Worm (Caenorhabditis elegans) whole organism, L1 larva: Measurements from ENCODE around the gene F11D11.21.
A peak's percentile ranks its signal among the peaks of the same experiment; 100 is the strongest.

Experiments used
- Y116A8C.19 ChIP-seq: sonication (generic microtip); optimal IDR thresholded peaks from 2 replicates; lab custom pipeline; 2016; ENCODE audit warnings: missing compliant biosample characterization, missing genetic modification characterization, borderline replicate concordance
- aha-1 ChIP-seq: fragments of 150-350 bp; optimal IDR thresholded peaks from 2 replicates; lab custom pipeline; 2014; ENCODE audit warnings: missing biosample characterization, missing genetic modification characterization
- ama-1 ChIP-seq: fragments of 150-350 bp; optimal IDR thresholded peaks from 2 replicates; lab custom pipeline; 2014
- blmp-1 ChIP-seq: fragments of 150-350 bp; optimal IDR thresholded peaks from 2 replicates; lab custom pipeline; 2014; ENCODE audit warnings: missing biosample characterization, missing genetic modification characterization
- ceh-8 ChIP-seq: fragments of 200-800 bp; sonication (Bioruptor generic); optimal IDR thresholded peaks from 2 replicates; lab custom pipeline; 2018; ENCODE audit warnings: mild to moderate bottlenecking, missing genetic modification characterization, moderate library complexity, missing compliant biosample characterization
- ceh-82 ChIP-seq, 3 experiments: fragments of 150-350 bp in 1 of 3; sonication (generic microtip) in 2 of 3; optimal IDR thresholded peaks; 2 replicates each; lab custom pipeline; 2014 to 2017; ENCODE audit warnings: missing biosample characterization in 3 of 3, missing genetic modification characterization in 3 of 3
- ceh-90 ChIP-seq: sonication (generic microtip); optimal IDR thresholded peaks from 2 replicates; lab custom pipeline; 2016; ENCODE audit warnings: missing genetic modification characterization, missing compliant biosample characterization
- dsc-1 ChIP-seq: sonication (generic microtip); optimal IDR thresholded peaks from 2 replicates; lab custom pipeline; 2016; ENCODE audit warnings: mild to moderate bottlenecking, missing genetic modification characterization, missing compliant biosample characterization
- efl-3 ChIP-seq: fragments of 200-800 bp; sonication (Bioruptor generic); optimal IDR thresholded peaks from 2 replicates; lab custom pipeline; 2018; ENCODE audit warnings: mild to moderate bottlenecking, missing genetic modification characterization, missing compliant biosample characterization
- egl-13 ChIP-seq: sonication (generic microtip); optimal IDR thresholded peaks from 2 replicates; lab custom pipeline; 2016; ENCODE audit warnings: missing genotype, missing genetic modification reagents, missing genetic modification characterization, missing compliant biosample characterization
- egl-27 ChIP-seq, 2 experiments: fragments of 150-350 bp in 1 of 2; sonication (generic microtip); optimal IDR thresholded peaks; 3 replicates each; lab custom pipeline; 2017 to 2018; ENCODE audit warnings: missing biosample characterization in 2 of 2, missing genetic modification characterization in 2 of 2, missing genetic modification reagents in 2 of 2
- fkh-8 ChIP-seq: sonication (generic microtip); optimal IDR thresholded peaks from 2 replicates; lab custom pipeline; 2016; ENCODE audit warnings: mild to moderate bottlenecking, missing genetic modification characterization, missing compliant biosample characterization
- hlh-17 ChIP-seq: fragments of 200-800 bp; sonication (Bioruptor generic); optimal IDR thresholded peaks from 2 replicates; lab custom pipeline; 2018; ENCODE audit warnings: missing genetic modification characterization, mild to moderate bottlenecking, missing compliant biosample characterization, moderate library complexity, borderline replicate concordance
- hpl-2 ChIP-seq: fragments of 150-350 bp; optimal IDR thresholded peaks from 2 replicates; lab custom pipeline; 2014; ENCODE audit warnings: missing biosample characterization, missing genetic modification reagents, missing genetic modification characterization
- irx-1 ChIP-seq: sonication (generic microtip); optimal IDR thresholded peaks from 2 replicates; lab custom pipeline; 2016; ENCODE audit warnings: missing genetic modification characterization, missing compliant biosample characterization
- lin-14 ChIP-seq: fragments of 200-800 bp; sonication (Bioruptor generic); optimal IDR thresholded peaks from 2 replicates; lab custom pipeline; 2018; ENCODE audit warnings: mild to moderate bottlenecking, missing genetic modification characterization, moderate library complexity, missing compliant biosample characterization
- mab-9 ChIP-seq: fragments of 200-800 bp; sonication (Bioruptor generic); IDR thresholded peaks from 2 replicates; pipeline ENCODE4 v1.3.6; 2022; ENCODE audit warnings: missing genetic modification reagents, missing genetic modification characterization, missing compliant biosample characterization
- mef-2 ChIP-seq: fragments of 150-350 bp; optimal IDR thresholded peaks from 2 replicates; lab custom pipeline; 2014; ENCODE audit warnings: missing biosample characterization, missing genetic modification characterization
- mep-1 ChIP-seq: fragments of 150-350 bp; optimal IDR thresholded peaks from 2 replicates; lab custom pipeline; 2014; ENCODE audit warnings: missing biosample characterization, missing genetic modification characterization
- nhr-11 ChIP-seq: fragments of 150-350 bp; optimal IDR thresholded peaks from 2 replicates; lab custom pipeline; 2014; ENCODE audit warnings: missing biosample characterization, missing genetic modification characterization
- nhr-20 ChIP-seq: sonication (generic microtip); optimal IDR thresholded peaks from 2 replicates; lab custom pipeline; 2016; ENCODE audit warnings: mild to moderate bottlenecking, missing genetic modification characterization, missing compliant biosample characterization
- nhr-28 ChIP-seq: fragments of 150-350 bp; optimal IDR thresholded peaks from 2 replicates; lab custom pipeline; 2014; ENCODE audit warnings: missing biosample characterization, missing genetic modification characterization
- nhr-47 ChIP-seq: sonication (generic microtip); optimal IDR thresholded peaks from 2 replicates; lab custom pipeline; 2016; ENCODE audit warnings: mild to moderate bottlenecking, missing genetic modification characterization, moderate library complexity, missing compliant biosample characterization
- nhr-71 ChIP-seq: sonication (generic microtip); optimal IDR thresholded peaks from 2 replicates; lab custom pipeline; 2016; ENCODE audit warnings: mild to moderate bottlenecking, missing genetic modification characterization, moderate library complexity, missing compliant biosample characterization
- nhr-76 ChIP-seq: sonication (generic microtip); optimal IDR thresholded peaks from 2 replicates; lab custom pipeline; 2017; ENCODE audit warnings: missing biosample characterization, missing genetic modification characterization
- nhr-77 ChIP-seq: fragments of 150-350 bp; optimal IDR thresholded peaks from 2 replicates; lab custom pipeline; 2014; ENCODE audit warnings: missing biosample characterization, missing genetic modification characterization
- nhr-84 ChIP-seq: sonication (generic microtip); optimal IDR thresholded peaks from 2 replicates; lab custom pipeline; 2017; ENCODE audit warnings: missing biosample characterization, missing genetic modification characterization
- nhr-85 ChIP-seq: sonication (generic microtip); peaks from one replicate; lab custom pipeline; 2016; ENCODE audit warnings: missing genetic modification characterization, inconsistent platforms, missing compliant biosample characterization
- rnt-1 ChIP-seq: sonication (generic microtip); optimal IDR thresholded peaks from 2 replicates; lab custom pipeline; 2016; ENCODE audit warnings: mild to moderate bottlenecking, missing genetic modification characterization, moderate library complexity, missing compliant biosample characterization
- skn-1 ChIP-seq: fragments of 150-350 bp; optimal IDR thresholded peaks from 2 replicates; lab custom pipeline; 2014; ENCODE audit warnings: missing biosample characterization, missing genetic modification characterization
- snu-23 ChIP-seq: sonication (generic microtip); optimal IDR thresholded peaks from 2 replicates; lab custom pipeline; 2016; ENCODE audit warnings: missing genetic modification characterization, missing compliant biosample characterization
- sptf-1 ChIP-seq: fragments of 150-350 bp; optimal IDR thresholded peaks from 2 replicates; lab custom pipeline; 2014; ENCODE audit warnings: missing biosample characterization, missing genetic modification characterization
- unc-130 ChIP-seq: fragments of 150-350 bp; optimal IDR thresholded peaks from 2 replicates; lab custom pipeline; 2017; ENCODE audit warnings: missing biosample characterization, missing genetic modification characterization, inconsistent platforms
- unc-98 ChIP-seq: fragments of 200-800 bp; sonication (Bioruptor generic); IDR thresholded peaks from 2 replicates; pipeline ENCODE4 v1.3.6; 2022; ENCODE audit warnings: missing genetic modification characterization, missing compliant biosample characterization
- xbp-1 ChIP-seq: sonication (generic microtip); optimal IDR thresholded peaks from 2 replicates; lab custom pipeline; 2016; ENCODE audit warnings: missing genetic modification characterization, missing compliant biosample characterization
- zag-1 ChIP-seq: fragments of 150-350 bp; optimal IDR thresholded peaks from 2 replicates; lab custom pipeline; 2014; ENCODE audit warnings: missing biosample characterization, missing genetic modification characterization

F11D11.21 gene

DNA sequence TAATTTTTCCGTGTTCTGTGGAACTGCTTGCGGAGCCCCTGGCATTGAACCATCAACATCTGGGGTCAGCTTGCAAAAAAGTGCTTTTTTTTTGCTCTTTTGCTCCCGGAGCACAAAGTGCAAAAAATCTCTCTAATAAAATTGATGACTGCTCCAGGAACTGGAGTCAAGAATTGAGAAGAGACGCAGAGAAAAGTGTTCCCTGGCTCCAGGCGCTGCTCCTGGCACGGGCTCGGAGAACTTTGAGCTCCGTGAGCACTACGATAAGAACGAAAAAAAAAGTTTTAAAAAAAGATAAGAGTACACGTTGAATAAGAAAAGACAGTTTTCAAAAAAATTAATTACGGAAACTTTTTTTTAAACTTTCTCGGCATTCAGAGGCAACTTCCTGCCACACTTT is 32.4 kb upstream of the F11D11.21 start:
- TF ChIP-seq unc-130 (no peak), ceh-90 (tag; lab: Kevin White, UChicago) (no peak), blmp-1 (tag; lab: Kevin White, UChicago) (no peak), ceh-8 (GFP tag; lab: Kevin White, UChicago) (no peak), nhr-84 (tag; lab: Kevin White, UChicago) (no peak), unc-98 (no peak), dsc-1 (tag; lab: Kevin White, UChicago) (peak; percentile 31), irx-1 (tag; lab: Kevin White, UChicago) (no peak), skn-1 (no peak)

DNA sequence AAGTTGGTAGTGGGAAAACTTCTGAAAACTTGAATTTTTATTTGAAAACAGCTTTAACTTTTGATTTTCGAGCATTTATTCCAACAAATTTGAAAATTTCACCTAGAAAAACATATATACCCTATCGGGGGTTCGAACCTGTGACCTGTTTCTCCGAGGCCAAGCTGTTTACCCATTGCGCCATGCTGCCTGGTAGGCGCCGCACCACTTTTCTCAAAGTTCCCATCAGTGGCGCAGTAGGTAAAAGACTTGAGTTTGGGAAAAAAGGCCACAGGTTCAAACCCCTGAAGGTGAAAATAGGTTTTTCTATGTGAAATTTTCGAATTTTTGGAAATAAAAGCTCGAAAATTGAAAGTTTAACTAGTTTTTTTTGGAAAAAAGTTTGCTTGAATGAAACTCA is 30.3 kb upstream of the F11D11.21 start:
- TF ChIP-seq nhr-20 (no peak), aha-1 (no peak), mab-9 (no peak), hpl-2 (GFP tag; lab: Kevin White, UChicago) (no peak), ceh-82 (tag; optimal IDR thresholded peaks at IDR 0.05; lab: Kevin White, UChicago) (no peak), dsc-1 (tag; lab: Kevin White, UChicago) (no peak), egl-13 (tag; lab: Kevin White, UChicago) (no peak), mep-1 (no peak), ceh-90 (tag; lab: Kevin White, UChicago) (no peak), snu-23 (GFP tag; lab: Kevin White, UChicago) (no peak), nhr-47 (tag; lab: Kevin White, UChicago) (no peak), fkh-8 (tag; lab: Kevin White, UChicago) (no peak), mef-2 (tag; lab: Kevin White, UChicago) (no peak)

DNA sequence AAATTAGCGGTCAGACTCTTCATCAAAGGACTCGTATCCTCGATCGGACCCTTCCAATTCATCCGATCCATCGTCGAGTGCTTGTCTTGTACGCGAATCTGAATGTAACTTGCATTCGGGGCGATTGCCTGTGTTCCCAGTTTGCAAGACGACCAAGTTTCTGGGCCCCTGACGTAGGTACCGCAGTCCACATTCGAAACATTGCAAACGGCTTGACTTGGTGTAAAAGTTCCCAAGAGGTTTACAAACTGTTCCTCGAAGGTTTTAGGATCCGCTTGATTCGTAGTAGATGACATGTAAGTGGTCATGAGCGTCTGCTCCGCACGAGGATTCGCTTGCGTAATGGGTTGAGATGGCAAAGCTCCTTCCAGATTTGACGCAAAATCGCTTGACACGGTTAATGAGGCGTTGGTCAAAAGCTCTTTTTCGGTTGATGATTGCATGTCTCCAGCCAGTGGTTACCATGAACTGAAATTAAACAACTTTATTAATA is 25.9 kb upstream of the F11D11.21 start, which contains the start of gene Y17D7B.4:
Gene Y17D7B.4, minus strand, starts transcription at position 443 of the 493 bp plus-strand sequence.
- TF ChIP-seq lin-14 (GFP tag; lab: Kevin White, UChicago) (no peak), egl-27 (tag; optimal IDR thresholded peaks at IDR 0.05; lab: Kevin White, UChicago) (no peak), efl-3 (GFP tag; lab: Kevin White, UChicago) (no peak), aha-1 (no peak), rnt-1 (no peak), zag-1 (tag; lab: Kevin White, UChicago) (no peak), nhr-76 (tag; lab: Kevin White, UChicago) (no peak), ceh-82 (tag; optimal IDR thresholded peaks at IDR 0.05; lab: Kevin White, UChicago) (no peak), sptf-1 (no peak), xbp-1 (no peak), nhr-71 (tag; lab: Kevin White, UChicago) (no peak), hlh-17 (GFP tag; lab: Kevin White, UChicago) (no peak)
- TF ChIP-seq, all 84 proteins: peak for 0

DNA sequence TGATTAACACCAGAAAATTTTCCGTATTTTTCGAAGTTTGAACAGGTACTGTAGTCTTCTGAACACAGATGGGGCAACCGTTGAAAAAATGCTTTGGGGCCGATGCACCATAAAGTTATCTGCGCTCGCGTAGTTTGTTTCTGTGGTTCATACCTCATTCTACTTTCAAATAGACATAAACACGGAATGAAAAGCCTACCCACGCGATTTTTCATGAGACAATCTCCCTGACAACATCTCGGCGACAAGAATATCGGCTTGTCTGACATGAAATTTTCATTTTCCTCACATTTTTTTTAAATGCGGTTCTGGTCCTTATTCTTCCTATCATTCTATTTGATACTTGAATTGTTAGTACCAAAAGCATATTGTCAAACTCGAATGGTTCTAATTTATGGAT is 22.4 kb upstream of the F11D11.21 start, which contains the start of gene clec-257:
Gene clec-257, plus strand, starts transcription at position 301 of the 400 bp plus-strand sequence.
- TF ChIP-seq nhr-28 (tag; lab: Kevin White, UChicago), result no peak
- no peak for TF ChIP-seq nhr-77 (tag; lab: Kevin White, UChicago)
- no peak for TF ChIP-seq nhr-11 (tag; lab: Kevin White, UChicago)
- TF ChIP-seq Y116A8C.19 (tag; lab: Kevin White, UChicago), result no peak
- no peak for TF ChIP-seq efl-3 (GFP tag; lab: Kevin White, UChicago)
- TF ChIP-seq nhr-85 (tag; lab: Kevin White, UChicago), result peak; percentile 13
- no peak for TF ChIP-seq ama-1
- TF ChIP-seq xbp-1, result no peak
